Worm (Caenorhabditis elegans) whole organism, L3 larva: Measurements from ENCODE around the gene snt-1.

ENCODE experiments used
- R02D3.7 ChIP-seq: fragments of 150-350 bp; optimal IDR thresholded peaks from 2 replicates; lab custom pipeline; 2014; ENCODE audit warnings: missing biosample characterization, missing genetic modification characterization
- aly-2 ChIP-seq: fragments of 150-350 bp; optimal IDR thresholded peaks from 2 replicates; lab custom pipeline; 2014; ENCODE audit warnings: missing biosample characterization, missing genetic modification characterization
- ama-1 ChIP-seq: fragments of 150-350 bp; optimal IDR thresholded peaks from 2 replicates; lab custom pipeline; 2018
- ceh-16 ChIP-seq: sonication (generic microtip); optimal IDR thresholded peaks from 2 replicates; lab custom pipeline; 2017; ENCODE audit warnings: missing biosample characterization, missing genetic modification characterization
- ceh-28 ChIP-seq: fragments of 150-350 bp; optimal IDR thresholded peaks from 2 replicates; lab custom pipeline; 2014; ENCODE audit warnings: missing biosample characterization, missing genetic modification reagents, missing genetic modification characterization
- ceh-82 ChIP-seq: fragments of 150-350 bp; optimal IDR thresholded peaks from 2 replicates; lab custom pipeline; 2014; ENCODE audit warnings: missing biosample characterization, missing genetic modification characterization
- daf-12 ChIP-seq: fragments of 150-350 bp; optimal IDR thresholded peaks from 2 replicates; lab custom pipeline; 2014; ENCODE audit warnings: missing biosample characterization, missing genetic modification reagents, missing genetic modification characterization
- egl-27 ChIP-seq: sonication (generic microtip); optimal IDR thresholded peaks from 4 replicates; lab custom pipeline; 2017; ENCODE audit warnings: missing biosample characterization, missing genetic modification reagents, missing genetic modification characterization
- egl-5 ChIP-seq: fragments of 150-350 bp; optimal IDR thresholded peaks from 2 replicates; lab custom pipeline; 2017; ENCODE audit warnings: missing biosample characterization, missing genetic modification reagents, missing genetic modification characterization, inconsistent platforms
- elt-1 ChIP-seq: fragments of 150-350 bp; optimal IDR thresholded peaks from 2 replicates; lab custom pipeline; 2014; ENCODE audit warnings: missing biosample characterization, missing genetic modification characterization
- elt-2 ChIP-seq: sonication (generic microtip); optimal IDR thresholded peaks from 2 replicates; lab custom pipeline; 2016; ENCODE audit warnings: missing genetic modification reagents, mild to moderate bottlenecking, missing genetic modification characterization, missing compliant biosample characterization
- elt-3 ChIP-seq, 3 experiments: fragments of 150-350 bp in 1 of 3; sonication (generic microtip) in 2 of 3; optimal IDR thresholded peaks; 2 replicates in 2 of 3; 4 replicates in 1 of 3; lab custom pipeline; 2014 to 2017; ENCODE audit warnings: missing biosample characterization in 3 of 3, missing genetic modification characterization in 3 of 3
- fkh-10 ChIP-seq: sonication (generic microtip); optimal IDR thresholded peaks from 2 replicates; lab custom pipeline; 2017; ENCODE audit warnings: missing biosample characterization, missing genetic modification reagents, missing genetic modification characterization
- fkh-2 ChIP-seq: fragments of 150-350 bp; optimal IDR thresholded peaks from 2 replicates; lab custom pipeline; 2014; ENCODE audit warnings: missing biosample characterization, missing genetic modification reagents, missing genetic modification characterization
- fos-1 ChIP-seq: fragments of 150-350 bp; optimal IDR thresholded peaks from 2 replicates; lab custom pipeline; 2014; ENCODE audit warnings: missing biosample characterization, missing genetic modification characterization
- hmg-11 ChIP-seq: sonication (generic microtip); optimal IDR thresholded peaks from 2 replicates; lab custom pipeline; 2016; ENCODE audit warnings: missing genetic modification characterization, missing compliant biosample characterization
- jun-1 ChIP-seq: fragments of 150-350 bp; optimal IDR thresholded peaks from 2 replicates; lab custom pipeline; 2014; ENCODE audit warnings: missing biosample characterization, missing genetic modification reagents, missing genetic modification characterization
- lin-15B ChIP-seq: fragments of 150-350 bp; optimal IDR thresholded peaks from 2 replicates; lab custom pipeline; 2014; ENCODE audit warnings: missing biosample characterization, missing genetic modification characterization
- lin-39 ChIP-seq: fragments of 150-350 bp; optimal IDR thresholded peaks from 2 replicates; lab custom pipeline; 2018; ENCODE audit warnings: missing biosample characterization, missing genetic modification reagents, missing genetic modification characterization
- lsy-12 ChIP-seq: sonication (generic microtip); optimal IDR thresholded peaks from 2 replicates; lab custom pipeline; 2016; ENCODE audit warnings: mild to moderate bottlenecking, missing genetic modification characterization, missing compliant biosample characterization
- mdl-1 ChIP-seq: fragments of 150-350 bp; optimal IDR thresholded peaks from 2 replicates; lab custom pipeline; 2014; ENCODE audit warnings: missing biosample characterization, missing genetic modification characterization
- mml-1 ChIP-seq: fragments of 150-350 bp; sonication (generic microtip); optimal IDR thresholded peaks from 3 replicates; lab custom pipeline; 2014; ENCODE audit warnings: missing biosample characterization, missing genetic modification characterization
- nfya-1 ChIP-seq: sonication (generic microtip); optimal IDR thresholded peaks from 2 replicates; lab custom pipeline; 2017; ENCODE audit warnings: missing genetic modification characterization, mild to moderate bottlenecking, missing compliant biosample characterization, antibody characterized with exemption, moderate library complexity; ENCODE audit not compliant: insufficient read depth
- nhr-11 ChIP-seq: fragments of 150-350 bp; optimal IDR thresholded peaks from 2 replicates; lab custom pipeline; 2014; ENCODE audit warnings: missing biosample characterization, missing genetic modification characterization
- nhr-12 ChIP-seq: fragments of 150-350 bp; optimal IDR thresholded peaks from 2 replicates; lab custom pipeline; 2014; ENCODE audit warnings: missing biosample characterization, missing genetic modification characterization
- nhr-23 ChIP-seq: fragments of 150-350 bp; optimal IDR thresholded peaks from 2 replicates; lab custom pipeline; 2014; ENCODE audit warnings: missing biosample characterization, missing genetic modification reagents, missing genetic modification characterization
- nhr-237 ChIP-seq: fragments of 150-350 bp; optimal IDR thresholded peaks from 2 replicates; lab custom pipeline; 2014; ENCODE audit warnings: missing biosample characterization, missing genetic modification characterization
- nhr-25 ChIP-seq: sonication (generic microtip); optimal IDR thresholded peaks from 2 replicates; lab custom pipeline; 2017; ENCODE audit warnings: missing biosample characterization, missing genetic modification characterization
- nhr-43 ChIP-seq: sonication (generic microtip); optimal IDR thresholded peaks from 2 replicates; lab custom pipeline; 2016; ENCODE audit warnings: mild to moderate bottlenecking, missing genetic modification characterization, missing compliant biosample characterization; ENCODE audit not compliant: poor library complexity, severe bottlenecking
- nhr-67 ChIP-seq: fragments of 150-350 bp; optimal IDR thresholded peaks from 2 replicates; lab custom pipeline; 2014; ENCODE audit warnings: missing biosample characterization, missing genetic modification characterization
- nhr-76 ChIP-seq: fragments of 150-350 bp; sonication (generic microtip); optimal IDR thresholded peaks from 5 replicates; lab custom pipeline; 2014; ENCODE audit warnings: missing biosample characterization, missing genetic modification characterization
- nhr-77 ChIP-seq: fragments of 150-350 bp; optimal IDR thresholded peaks from 2 replicates; lab custom pipeline; 2014; ENCODE audit warnings: missing biosample characterization, missing genetic modification characterization
- pha-4 ChIP-seq: fragments of 150-350 bp; optimal IDR thresholded peaks from 2 replicates; lab custom pipeline; 2014; ENCODE audit warnings: missing biosample characterization, missing genetic modification reagents, missing genetic modification characterization
- pqm-1 ChIP-seq: fragments of 150-350 bp; optimal IDR thresholded peaks from 2 replicates; lab custom pipeline; 2017; ENCODE audit warnings: missing biosample characterization, missing genetic modification characterization, inconsistent platforms
- sea-2 ChIP-seq: fragments of 150-350 bp; sonication (generic microtip); optimal IDR thresholded peaks from 4 replicates; lab custom pipeline; 2014; ENCODE audit warnings: missing biosample characterization, missing genetic modification reagents, missing genetic modification characterization
- skn-1 ChIP-seq: fragments of 150-350 bp; optimal IDR thresholded peaks from 2 replicates; lab custom pipeline; 2014; ENCODE audit warnings: missing biosample characterization, missing genetic modification characterization
- snpc-4 ChIP-seq: fragments of 150-350 bp; optimal IDR thresholded peaks from 2 replicates; lab custom pipeline; 2014; ENCODE audit warnings: missing biosample characterization, missing genetic modification characterization
- tbx-2 ChIP-seq: sonication (generic microtip); optimal IDR thresholded peaks from 2 replicates; lab custom pipeline; 2016; ENCODE audit warnings: mild to moderate bottlenecking, missing genetic modification characterization, missing compliant biosample characterization
- unc-39 ChIP-seq: sonication (generic microtip); optimal IDR thresholded peaks from 4 replicates; lab custom pipeline; 2017; ENCODE audit warnings: missing biosample characterization, missing genetic modification characterization
- unc-62 ChIP-seq: fragments of 150-350 bp; sonication (generic microtip); optimal IDR thresholded peaks from 4 replicates; lab custom pipeline; 2014; ENCODE audit warnings: missing biosample characterization, missing genetic modification reagents, missing genetic modification characterization
- zag-1 ChIP-seq: fragments of 150-350 bp; optimal IDR thresholded peaks from 2 replicates; lab custom pipeline; 2014; ENCODE audit warnings: missing biosample characterization, missing genetic modification characterization
- ztf-11 ChIP-seq: fragments of 150-350 bp; optimal IDR thresholded peaks from 2 replicates; lab custom pipeline; 2014; ENCODE audit warnings: missing biosample characterization, missing genetic modification characterization
- ztf-4 ChIP-seq: fragments of 150-350 bp; optimal IDR thresholded peaks from 2 replicates; lab custom pipeline; 2014; ENCODE audit warnings: missing biosample characterization, missing genetic modification characterization

snt-1 gene

ce11 chrII:6840663-6841062 lies 29.9 kb downstream of the snt-1 start:
- peak; percentile 85 for TF ChIP-seq pha-4 (tag; lab: Kevin White, UChicago)
- no peak for TF ChIP-seq tbx-2 (tag; lab: Kevin White, UChicago)

ce11 chrII:6841102-6841501 lies 30.3 kb downstream of the snt-1 start:
- TF ChIP-seq elt-2 = peak; percentile 28
- TF ChIP-seq egl-27 (tag; lab: Kevin White, UChicago) = peak; percentile 59
- peak; percentile 89 for TF ChIP-seq egl-5
- no peak for TF ChIP-seq nfya-1 (tag; lab: Kevin White, UChicago)
- no peak for TF ChIP-seq ceh-82
- no peak for TF ChIP-seq R02D3.7 (tag; lab: Kevin White, UChicago)
- TF ChIP-seq, all 47 proteins: peak for 3

- TF ChIP-seq nhr-67 (tag; lab: Kevin White, UChicago) (no peak), daf-12 (tag; lab: Kevin White, UChicago) (no peak), lin-39 (tag; lab: Kevin White, UChicago) (no peak), elt-2 (no peak), jun-1 (tag; lab: Kevin White, UChicago) (no peak), nhr-237 (tag; lab: Kevin White, UChicago) (no peak), zag-1 (tag; lab: Kevin White, UChicago) (no peak), ztf-11 (tag; lab: Kevin White, UChicago) (no peak), ceh-28 (no peak), elt-3 (tag; optimal IDR thresholded peaks at IDR 0.05; lab: Kevin White, UChicago) (no peak), nhr-11 (no peak), nhr-76 (no peak), nhr-12 (tag; lab: Kevin White, UChicago) (no peak)
Observed at ce11 chrII:6842009-6842408, 31.2 kb downstream of the snt-1 start.

- TF ChIP-seq jun-1 (tag; lab: Kevin White, UChicago) = peak; percentile 87
- no peak for TF ChIP-seq nhr-12 (tag; lab: Kevin White, UChicago)
- no peak for TF ChIP-seq fkh-2 (tag; lab: Kevin White, UChicago)
- TF ChIP-seq sea-2 (GFP tag; lab: Kevin White, UChicago) = no peak
- TF ChIP-seq lsy-12 (tag; lab: Kevin White, UChicago) = peak; percentile 73
- TF ChIP-seq pha-4 (tag; lab: Kevin White, UChicago) = peak; percentile 93
- no peak for TF ChIP-seq nhr-11
- TF ChIP-seq pqm-1 (tag; lab: Kevin White, UChicago) = peak; percentile 95
- TF ChIP-seq daf-12 (tag; lab: Kevin White, UChicago) = no peak
- TF ChIP-seq nhr-25 (tag; lab: Kevin White, UChicago) = peak; percentile 80
- peak; percentile 37 for TF ChIP-seq hmg-11 (tag; lab: Kevin White, UChicago)
- TF ChIP-seq nhr-76 = peak; percentile 44
- peak; percentile 49 for TF ChIP-seq lin-39 (tag; lab: Kevin White, UChicago)
- TF ChIP-seq skn-1 (tag; lab: Kevin White, UChicago) = peak; percentile 73
- TF ChIP-seq aly-2 (tag; lab: Kevin White, UChicago) = no peak
- TF ChIP-seq mml-1 (tag; lab: Kevin White, UChicago) = no peak
- peak; percentile 94 for TF ChIP-seq nhr-23 (tag; lab: Kevin White, UChicago)
- TF ChIP-seq egl-27 (tag; lab: Kevin White, UChicago) = peak; percentile 99
- no peak for TF ChIP-seq nhr-237 (tag; lab: Kevin White, UChicago)
- peak; percentile 73 for TF ChIP-seq unc-62 (GFP tag; lab: Kevin White, UChicago)
- peak; percentile 95 for TF ChIP-seq nhr-43 (tag; lab: Kevin White, UChicago)
- TF ChIP-seq nfya-1 (tag; lab: Kevin White, UChicago) = peak; percentile 85
- TF ChIP-seq unc-39 (tag; lab: Kevin White, UChicago) = no peak
- peak; percentile 84 for TF ChIP-seq snpc-4 (tag; lab: Kevin White, UChicago)
- peak; percentile 83 for TF ChIP-seq elt-1 (tag; lab: Kevin White, UChicago)
- TF ChIP-seq ceh-16 (tag; lab: Kevin White, UChicago) = no peak
- no peak for TF ChIP-seq fkh-10 (GFP tag; lab: Kevin White, UChicago)
- peak; percentile 90 for TF ChIP-seq ceh-28
- TF ChIP-seq R02D3.7 (tag; lab: Kevin White, UChicago) = peak; percentile 54
- no peak for TF ChIP-seq lin-15B (tag; lab: Kevin White, UChicago)
- peak; percentile 36 for TF ChIP-seq fos-1 (tag; lab: Kevin White, UChicago)
- TF ChIP-seq nhr-77 = no peak
- peak; percentile 83 for TF ChIP-seq tbx-2 (tag; lab: Kevin White, UChicago)
- peak; percentile 56 for TF ChIP-seq mdl-1
- peak; percentile 73 to 97 (median 76) for TF ChIP-seq elt-3 (tag; optimal IDR thresholded peaks at IDR 0.05; lab: Kevin White, UChicago)
- TF ChIP-seq ztf-4 (tag; lab: Kevin White, UChicago) = no peak
- peak; percentile 31 for TF ChIP-seq ama-1
- peak; percentile 100 for TF ChIP-seq elt-2
Observed at ce11 chrII:6842651-6843118, 31.9 kb downstream of the snt-1 start.
